Worm (Caenorhabditis elegans) whole organism, L4 larva: ENCODE data around the gene nop-1.
A peak's percentile ranks its signal among the peaks of the same experiment; 100 is the strongest.

Experiments
- F37D6.2 ChIP-seq: sonication (generic microtip); optimal IDR thresholded peaks from 2 replicates; lab custom pipeline; 2016; ENCODE audit warnings: mild to moderate bottlenecking, missing genetic modification characterization, missing compliant biosample characterization
- F44E2.7 ChIP-seq: fragments of 200-800 bp; sonication (Bioruptor generic); IDR thresholded peaks from 2 replicates; pipeline ENCODE4 v2.1.2; 2022; ENCODE audit warnings: missing genetic modification characterization, missing compliant biosample characterization
- Y48G9A.11 ChIP-seq: fragments of 200-800 bp; sonication (Bioruptor generic); IDR thresholded peaks from 2 replicates; pipeline ENCODE4 v1.3.6; 2022; ENCODE audit warnings: missing genetic modification reagents, missing genetic modification characterization, missing compliant biosample characterization
- ZK337.2 ChIP-seq: fragments of 200-800 bp; sonication (Bioruptor generic); IDR thresholded peaks from 2 replicates; pipeline ENCODE4 v1.3.6; 2022; ENCODE audit warnings: missing genetic modification reagents, missing genetic modification characterization, missing compliant biosample characterization
- ZK546.5 ChIP-seq, 2 experiments: sonication (generic microtip); optimal IDR thresholded peaks; 2 replicates each; lab custom pipeline; 2017; ENCODE audit warnings: missing biosample characterization in 2 of 2, missing genetic modification characterization in 2 of 2
- aly-2 ChIP-seq: sonication (generic microtip); optimal IDR thresholded peaks from 2 replicates; lab custom pipeline; 2018; ENCODE audit warnings: missing biosample characterization, missing genetic modification characterization
- daf-16 ChIP-seq, 3 experiments: sonication (generic microtip); optimal IDR thresholded peaks; 2 replicates each; lab custom pipeline; 2016 to 2017; ENCODE audit warnings: missing genetic modification characterization in 3 of 3, missing genetic modification reagents in 3 of 3, mild to moderate bottlenecking in 2 of 3, missing compliant biosample characterization in 2 of 3, missing biosample characterization in 1 of 3, moderate library complexity in 1 of 3
- daf-19 ChIP-seq: fragments of 200-800 bp; sonication (Bioruptor generic); conservative IDR thresholded peaks from 2 replicates; pipeline ENCODE4 v1.3.6; 2022; ENCODE audit warnings: missing genetic modification characterization, missing compliant biosample characterization
- dmd-6 ChIP-seq: fragments of 200-800 bp; sonication (Bioruptor generic); IDR thresholded peaks from 2 replicates; pipeline ENCODE4 v1.3.6; 2022; ENCODE audit warnings: missing genetic modification reagents, missing genetic modification characterization, missing compliant biosample characterization
- dve-1 ChIP-seq: sonication (generic microtip); optimal IDR thresholded peaks from 2 replicates; lab custom pipeline; 2017; ENCODE audit warnings: antibody characterized with exemption, mild to moderate bottlenecking, missing genetic modification characterization, missing compliant biosample characterization; ENCODE audit not compliant: insufficient read depth
- hif-1 ChIP-seq, 2 experiments: sonication (generic microtip); optimal IDR thresholded peaks; 2 replicates each; lab custom pipeline; 2016 to 2017; ENCODE audit warnings: missing compliant biosample characterization in 2 of 2, missing genetic modification characterization in 2 of 2, missing genetic modification reagents in 2 of 2, missing genotype in 2 of 2, mild to moderate bottlenecking in 1 of 2
- hlh-11 ChIP-seq: fragments of 200-800 bp; sonication (Bioruptor generic); optimal IDR thresholded peaks from 2 replicates; lab custom pipeline; 2018; ENCODE audit warnings: mild to moderate bottlenecking, missing genetic modification characterization, missing compliant biosample characterization
- jun-1 ChIP-seq: fragments of 150-350 bp; optimal IDR thresholded peaks from 2 replicates; lab custom pipeline; 2014; ENCODE audit warnings: missing biosample characterization, missing genetic modification reagents, missing genetic modification characterization
- lin-1 ChIP-seq: fragments of 200-800 bp; sonication (Bioruptor generic); IDR thresholded peaks from 2 replicates; pipeline ENCODE4 v1.3.6; 2022; ENCODE audit warnings: missing genetic modification reagents, missing genetic modification characterization, missing compliant biosample characterization
- lin-38 ChIP-seq: fragments of 200-800 bp; sonication (Bioruptor generic); IDR thresholded peaks from 2 replicates; pipeline ENCODE4 v1.3.6; 2022; ENCODE audit warnings: missing genetic modification reagents, missing genetic modification characterization, missing compliant biosample characterization
- lin-39 ChIP-seq: fragments of 150-350 bp; optimal IDR thresholded peaks from 2 replicates; lab custom pipeline; 2014; ENCODE audit warnings: missing biosample characterization, missing genetic modification reagents, missing genetic modification characterization
- madf-5 ChIP-seq, 2 experiments: fragments of 200-800 bp; sonication (Bioruptor generic); IDR thresholded peaks; 2 replicates each; pipeline ENCODE4 v1.3.6; 2022; ENCODE audit warnings: missing compliant biosample characterization in 2 of 2, missing genetic modification characterization in 2 of 2
- mdl-1 ChIP-seq, 2 experiments: fragments of 150-350 bp in 1 of 2; sonication (generic microtip) in 1 of 2; optimal IDR thresholded peaks; 2 replicates each; lab custom pipeline; 2014 to 2017; ENCODE audit warnings: missing biosample characterization in 2 of 2, missing genetic modification characterization in 2 of 2
- mdt-29 ChIP-seq: fragments of 200-800 bp; sonication (Bioruptor generic); IDR thresholded peaks from 2 replicates; pipeline ENCODE4 v1.3.6; 2022; ENCODE audit warnings: missing genetic modification reagents, missing genetic modification characterization, missing compliant biosample characterization
- mep-1 ChIP-seq: fragments of 150-350 bp; sonication (generic microtip); optimal IDR thresholded peaks from 3 replicates; lab custom pipeline; 2014; ENCODE audit warnings: missing biosample characterization, missing genetic modification characterization
- mes-2 ChIP-seq: sonication (generic microtip); optimal IDR thresholded peaks from 2 replicates; lab custom pipeline; 2016; ENCODE audit warnings: missing genotype, mild to moderate bottlenecking, missing genetic modification characterization, missing compliant biosample characterization; ENCODE audit not compliant: poor library complexity, severe bottlenecking
- mxl-3 ChIP-seq: fragments of 200-800 bp; sonication (Bioruptor generic); optimal IDR thresholded peaks from 2 replicates; lab custom pipeline; 2018; ENCODE audit warnings: mild to moderate bottlenecking, missing genetic modification characterization, missing compliant biosample characterization
- nhr-11 ChIP-seq: fragments of 150-350 bp; optimal IDR thresholded peaks from 2 replicates; lab custom pipeline; 2014; ENCODE audit warnings: missing biosample characterization, missing genetic modification characterization
- nhr-111 ChIP-seq: fragments of 200-800 bp; sonication (Bioruptor generic); optimal IDR thresholded peaks from 2 replicates; lab custom pipeline; 2018; ENCODE audit warnings: mild to moderate bottlenecking, missing genetic modification characterization, missing compliant biosample characterization
- nhr-28 ChIP-seq: fragments of 150-350 bp; optimal IDR thresholded peaks from 2 replicates; lab custom pipeline; 2014; ENCODE audit warnings: missing biosample characterization, missing genetic modification characterization
- nhr-42 ChIP-seq: fragments of 200-800 bp; sonication (Bioruptor generic); IDR thresholded peaks from 2 replicates; pipeline ENCODE4 v1.3.6; 2022; ENCODE audit warnings: missing genetic modification characterization, missing compliant biosample characterization
- nhr-6 ChIP-seq: fragments of 150-350 bp; optimal IDR thresholded peaks from 2 replicates; lab custom pipeline; 2014; ENCODE audit warnings: missing biosample characterization, missing genetic modification characterization
- nhr-76 ChIP-seq: fragments of 150-350 bp; optimal IDR thresholded peaks from 2 replicates; lab custom pipeline; 2014; ENCODE audit warnings: missing biosample characterization, missing genetic modification characterization
- php-3 ChIP-seq: fragments of 200-800 bp; sonication (Bioruptor generic); IDR thresholded peaks from 2 replicates; pipeline ENCODE4 v1.3.6; 2022; ENCODE audit warnings: missing genetic modification reagents, missing genetic modification characterization, missing compliant biosample characterization
- pqm-1 ChIP-seq: sonication (generic microtip); optimal IDR thresholded peaks from 2 replicates; lab custom pipeline; 2017; ENCODE audit warnings: missing biosample characterization, missing genetic modification characterization
- spr-1 ChIP-seq: sonication (generic microtip); optimal IDR thresholded peaks from 2 replicates; lab custom pipeline; 2016; ENCODE audit warnings: mild to moderate bottlenecking, missing genetic modification characterization, missing compliant biosample characterization
- tra-1 ChIP-seq: fragments of 200-800 bp; sonication (Bioruptor generic); IDR thresholded peaks from 2 replicates; pipeline ENCODE4 v1.3.6; 2022; ENCODE audit warnings: missing genetic modification reagents, missing genetic modification characterization, missing compliant biosample characterization
- unc-62 ChIP-seq, 3 experiments: fragments of 150-350 bp in 1 of 3; sonication (generic microtip); optimal IDR thresholded peaks in 2 of 3; peaks in 1 of 3; 1 replicate in 1 of 3; 2 replicates in 2 of 3; lab custom pipeline; 2014 to 2017; ENCODE audit warnings: missing biosample characterization in 3 of 3, missing genetic modification characterization in 3 of 3, missing genetic modification reagents in 3 of 3, missing genotype in 1 of 3
- zfp-3 ChIP-seq: fragments of 200-800 bp; sonication (Bioruptor generic); conservative IDR thresholded peaks from 2 replicates; pipeline ENCODE4 v1.3.6; 2022; ENCODE audit warnings: missing genetic modification reagents, missing genetic modification characterization, missing compliant biosample characterization
- zip-11 ChIP-seq: fragments of 200-800 bp; sonication (Bioruptor generic); IDR thresholded peaks from 2 replicates; pipeline ENCODE4 v1.3.6; 2022; ENCODE audit warnings: missing genetic modification characterization, missing compliant biosample characterization
- ztf-11 ChIP-seq: fragments of 150-350 bp; optimal IDR thresholded peaks from 2 replicates; lab custom pipeline; 2014; ENCODE audit warnings: missing biosample characterization, missing genetic modification characterization
- ztf-7 ChIP-seq: fragments of 150-350 bp; optimal IDR thresholded peaks from 2 replicates; lab custom pipeline; 2014; ENCODE audit warnings: missing biosample characterization, missing genetic modification characterization

Gene nop-1

ce11 chrIII:5964058-5964632 is 5.6 kb downstream of the nop-1 start (continued):
- TF ChIP-seq dve-1 (no peak), nhr-6 (tag; lab: Kevin White, UChicago) (no peak), mxl-3 (GFP tag; lab: Kevin White, UChicago) (peak; percentile 76), hlh-11 (peak; percentile 48)

ce11 chrIII:5965368-5965767 is 6.8 kb downstream of the nop-1 start:
- TF ChIP-seq unc-62 (GFP tag; optimal IDR thresholded peaks at IDR 0.05 in 1 of 2; lab: Kevin White, UChicago) (peak in 1 of 2 experiments; percentile 10), unc-62 (tag; optimal IDR thresholded peaks at IDR 0.05; lab: Kevin White, UChicago) (no peak), nhr-11 (tag; lab: Kevin White, UChicago) (no peak)

- TF ChIP-seq lin-1 (no peak), daf-16 (GFP tag; optimal IDR thresholded peaks at IDR 0.05; lab: Kevin White, UChicago) (no peak), daf-16 (tag; optimal IDR thresholded peaks at IDR 0.05; lab: Kevin White, UChicago) (peak; percentile 96), tra-1 (no peak), lin-39 (tag; lab: Kevin White, UChicago) (no peak), madf-5 (GFP tag; IDR thresholded peaks at IDR 0.05; lab: Robert Waterston, UW) (no peak), jun-1 (tag; lab: Kevin White, UChicago) (no peak), pqm-1 (peak; percentile 79), hif-1 (tag; optimal IDR thresholded peaks at IDR 0.05; lab: Kevin White, UChicago) (no peak), mep-1 (tag; lab: Kevin White, UChicago) (no peak), lin-38 (GFP tag; lab: Robert Waterston, UW) (no peak), mdl-1 (tag; optimal IDR thresholded peaks at IDR 0.05; lab: Kevin White, UChicago) (no peak), F44E2.7 (GFP tag; lab: Robert Waterston, UW) (no peak), dmd-6 (GFP tag; lab: Robert Waterston, UW) (peak; percentile 23; the same call in 1 of the 2 replicates), Y48G9A.11 (GFP tag; lab: Robert Waterston, UW) (no peak), dve-1 (peak; percentile 4), mes-2 (no peak), hlh-11 (peak; percentile 16), unc-62 (GFP tag; optimal IDR thresholded peaks at IDR 0.05 in 1 of 2; lab: Kevin White, UChicago) (peak in 1 of 2 experiments; percentile 51), unc-62 (tag; optimal IDR thresholded peaks at IDR 0.05; lab: Kevin White, UChicago) (no peak), zfp-3 (GFP tag; lab: Robert Waterston, UW) (no peak), spr-1 (tag; lab: Kevin White, UChicago) (no peak), php-3 (GFP tag; lab: Robert Waterston, UW) (no peak), aly-2 (tag; lab: Kevin White, UChicago) (no peak), nhr-28 (tag; lab: Kevin White, UChicago) (peak; percentile 61), ztf-7 (tag; lab: Kevin White, UChicago) (no peak)
Measured at ce11 chrIII:5965839-5966463, 7.4 kb downstream of the nop-1 start, which contains the start of gene dct-6. Gene dct-6, plus strand, starts transcription at chrIII:5966413.

- TF ChIP-seq ztf-11 (tag; lab: Kevin White, UChicago) (no peak), ZK546.5 (tag; optimal IDR thresholded peaks at IDR 0.05; lab: Kevin White, UChicago) (no peak), ZK337.2 (no peak), spr-1 (tag; lab: Kevin White, UChicago) (no peak), lin-1 (no peak), aly-2 (tag; lab: Kevin White, UChicago) (no peak), mdt-29 (GFP tag; lab: Robert Waterston, UW) (no peak), nhr-42 (GFP tag; lab: Robert Waterston, UW) (no peak), ztf-7 (tag; lab: Kevin White, UChicago) (no peak), nhr-111 (GFP tag; lab: Kevin White, UChicago) (no peak), zip-11 (GFP tag; lab: Robert Waterston, UW) (no peak), nhr-76 (no peak), daf-19 (GFP tag; lab: Robert Waterston, UW) (no peak), F37D6.2 (tag; lab: Kevin White, UChicago) (no peak)
- TF ChIP-seq, all 104 proteins: peak for 0
Measured at ce11 chrIII:5967640-5968039, 9.1 kb downstream of the nop-1 start.
